Worm (Caenorhabditis elegans) whole organism, midembryonic: ENCODE data around the gene F09C8.2.

Experiments
- T22C8.4 ChIP-seq: fragments of 200-800 bp; sonication (Bioruptor generic); IDR thresholded peaks from 2 replicates; pipeline ENCODE4 v1.3.6; 2022; ENCODE audit warnings: missing genetic modification characterization, missing compliant biosample characterization
- flt-1 ChIP-seq: fragments of 200-800 bp; sonication (Bioruptor generic); IDR thresholded peaks from 2 replicates; pipeline ENCODE4 v1.3.6; 2022; ENCODE audit warnings: missing genetic modification characterization, missing compliant biosample characterization
- med-1 ChIP-seq: sonication (generic microtip); optimal IDR thresholded peaks from 2 replicates; lab custom pipeline; 2017; ENCODE audit warnings: missing genetic modification characterization, mild to moderate bottlenecking, missing compliant biosample characterization, antibody characterized with exemption, missing genetic modification reagents; ENCODE audit not compliant: insufficient read depth
- tab-1 ChIP-seq: fragments of 200-800 bp; sonication (Bioruptor generic); IDR thresholded peaks from 2 replicates; pipeline ENCODE4 v1.3.6; 2022; ENCODE audit warnings: missing genetic modification characterization, missing compliant biosample characterization

ce11 chrX:16143853-16144252 lies 3.0 kb downstream of the F09C8.2 start:
- 0 out of 2 replicates have a peak, but pooled peaks have one; percentile 40 for TF ChIP-seq flt-1 (GFP tag; lab: Robert Waterston, UW)
- TF ChIP-seq med-1: no peak
- TF ChIP-seq tab-1 (GFP tag; lab: Robert Waterston, UW): 0 out of 2 replicates have a peak, but pooled peaks have one; percentile 33
- peak; percentile 63 for TF ChIP-seq T22C8.4 (GFP tag; lab: Robert Waterston, UW)
